Worm (Caenorhabditis elegans): ENCODE data around the gene M03F4.6.

M03F4.6 gene

ce11 chrX:4932964-4933363, 36.2 kb downstream of the M03F4.6 start:
- TF ChIP-seq sdc-2 (tag; optimal IDR thresholded peaks at IDR 0.05) (no peak), nfya-1 (tag; optimal IDR thresholded peaks at IDR 0.05) (no peak), rnt-1 (tag; optimal IDR thresholded peaks at IDR 0.05) (no peak), ceh-2 (tag; optimal IDR thresholded peaks at IDR 0.05) (no peak), pha-4 (tag; optimal IDR thresholded peaks at IDR 0.05) (no peak), ceh-6 (GFP tag; optimal IDR thresholded peaks at IDR 0.05) (no peak), unc-42 (tag; optimal IDR thresholded peaks at IDR 0.05) (no peak), unc-86 (tag; optimal IDR thresholded peaks at IDR 0.05) (no peak), ceh-22 (tag; optimal IDR thresholded peaks at IDR 0.05) (no peak), elt-2 (tag; optimal IDR thresholded peaks at IDR 0.05) (no peak), ref-2 (tag; optimal IDR thresholded peaks at IDR 0.05) (no peak), pax-1 (tag; optimal IDR thresholded peaks at IDR 0.05) (no peak), ceh-24 (tag; optimal IDR thresholded peaks at IDR 0.05) (no peak), fax-1 (tag; optimal IDR thresholded peaks at IDR 0.05) (no peak), T23F11.4 (GFP tag; optimal IDR thresholded peaks at IDR 0.05) (no peak), pag-3 (tag; optimal IDR thresholded peaks at IDR 0.05; ENCODE audit: borderline replicate concordance) (no peak), hlh-15 (tag; optimal IDR thresholded peaks at IDR 0.05) (no peak)

ce11 chrX:4932023-4932422, 37.1 kb downstream of the M03F4.6 start:
- peak; percentile 76 for TF ChIP-seq unc-42 (tag; optimal IDR thresholded peaks at IDR 0.05)
- no peak for TF ChIP-seq syd-9 (tag; optimal IDR thresholded peaks at IDR 0.05)
- TF ChIP-seq pat-9 (tag; optimal IDR thresholded peaks at IDR 0.05) = no peak

ce11 chrX:4929657-4930056, 39.5 kb downstream of the M03F4.6 start, which contains the start of gene mct-4:
Gene mct-4, minus strand, starts transcription at chrX:4929757.
- TF ChIP-seq ceh-48 (tag; optimal IDR thresholded peaks at IDR 0.05) (no peak), zip-5 (tag; optimal IDR thresholded peaks at IDR 0.05) (no peak), ref-2 (tag; optimal IDR thresholded peaks at IDR 0.05) (no peak), pag-3 (tag; optimal IDR thresholded peaks at IDR 0.05; ENCODE audit: borderline replicate concordance) (no peak), madf-2 (tag; optimal IDR thresholded peaks at IDR 0.05) (no peak), tbx-2 (tag; optimal IDR thresholded peaks at IDR 0.05) (no peak), ceh-22 (tag; optimal IDR thresholded peaks at IDR 0.05) (no peak), ceh-45 (GFP tag; IDR thresholded peaks at IDR 0.05) (no peak), tbx-7 (tag; optimal IDR thresholded peaks at IDR 0.05) (no peak), ztf-16 (tag; optimal IDR thresholded peaks at IDR 0.05) (no peak), nhr-232 (tag; optimal IDR thresholded peaks at IDR 0.05) (no peak), pat-9 (tag; optimal IDR thresholded peaks at IDR 0.05) (no peak), ceh-34 (tag; optimal IDR thresholded peaks at IDR 0.05) (no peak), npax-4 (tag; optimal IDR thresholded peaks at IDR 0.05) (no peak), sdc-2 (tag; optimal IDR thresholded peaks at IDR 0.05) (no peak), ceh-31 (tag; optimal IDR thresholded peaks at IDR 0.05) (no peak), ceh-6 (GFP tag; optimal IDR thresholded peaks at IDR 0.05) (no peak), che-1 (tag; optimal IDR thresholded peaks at IDR 0.05) (no peak), unc-55 (GFP tag; optimal IDR thresholded peaks at IDR 0.05) (no peak)

ce11 chrX:4928118-4928517, 41.0 kb downstream of the M03F4.6 start:
- TF ChIP-seq ceh-9 (tag; optimal IDR thresholded peaks at IDR 0.05) = no peak
- no peak for TF ChIP-seq hlh-6 (tag; optimal IDR thresholded peaks at IDR 0.05)
- no peak for TF ChIP-seq C38D4.7 (GFP tag; optimal IDR thresholded peaks at IDR 0.05)
- TF ChIP-seq ref-2 (tag; optimal IDR thresholded peaks at IDR 0.05) = no peak
- no peak for TF ChIP-seq K02D7.2 (tag; optimal IDR thresholded peaks at IDR 0.05)
- no peak for TF ChIP-seq sox-2 (GFP tag; IDR thresholded peaks at IDR 0.05)
- no peak for TF ChIP-seq elt-2 (tag; optimal IDR thresholded peaks at IDR 0.05)
- no peak for TF ChIP-seq pax-1 (tag; optimal IDR thresholded peaks at IDR 0.05)
- TF ChIP-seq ceh-14 (tag; optimal IDR thresholded peaks at IDR 0.05) = no peak
- no peak for TF ChIP-seq npax-4 (tag; optimal IDR thresholded peaks at IDR 0.05)
- TF ChIP-seq zip-5 (tag; optimal IDR thresholded peaks at IDR 0.05) = no peak
- no peak for TF ChIP-seq lin-11 (tag; optimal IDR thresholded peaks at IDR 0.05)
- TF ChIP-seq T23F11.4 (GFP tag; optimal IDR thresholded peaks at IDR 0.05) = no peak
- TF ChIP-seq K09A11.1 (tag; optimal IDR thresholded peaks at IDR 0.05; ENCODE audit: insufficient read depth) = no peak
- no peak for TF ChIP-seq sdc-2 (tag; optimal IDR thresholded peaks at IDR 0.05)
- TF ChIP-seq ceh-31 (tag; optimal IDR thresholded peaks at IDR 0.05) = no peak
